Fruit fly (Drosophila melanogaster) whole organism, embryonic: ENCODE results near the gene Gem3.
A peak's percentile ranks its signal among the peaks of the same experiment; 100 is the strongest.

ENCODE experiments used
- Awh ChIP-seq: fragments of 200-800 bp; sonication (Bioruptor generic); IDR thresholded peaks from 2 replicates; pipeline ENCODE4, ENCODE4 v1.3.6; 2022; ENCODE audit warnings: missing biosample characterization, missing genetic modification characterization
- Blimp-1 ChIP-seq: fragments of 200-800 bp; sonication (Bioruptor generic); optimal IDR thresholded peaks from 3 replicates; lab custom pipeline; 2018; ENCODE audit warnings: missing biosample characterization, missing genetic modification characterization, mild to moderate bottlenecking, moderate library complexity, missing genetic modification reagents
- CG10654 ChIP-seq: fragments of 200-800 bp; sonication (Bioruptor generic); optimal IDR thresholded peaks from 2 replicates; lab custom pipeline; 2016; ENCODE audit warnings: missing biosample characterization, missing genetic modification characterization
- CG11398 ChIP-seq: fragments of 200-800 bp; sonication (Bioruptor generic); optimal IDR thresholded peaks from 2 replicates; lab custom pipeline; 2016; ENCODE audit warnings: missing biosample characterization, missing genetic modification characterization
- CG11560 ChIP-seq: fragments of 200-800 bp; sonication (Bioruptor generic); IDR thresholded peaks from 3 replicates; pipeline ENCODE4 v1.3.6; 2022; ENCODE audit warnings: missing biosample characterization, missing genetic modification characterization
- CG14050 ChIP-seq: fragments of 200-800 bp; sonication (Bioruptor generic); IDR thresholded peaks from 3 replicates; pipeline ENCODE4 v1.3.6; 2022; ENCODE audit warnings: missing biosample characterization, missing genetic modification characterization
- CG18262 ChIP-seq: fragments of 200-800 bp; optimal IDR thresholded peaks from 3 replicates; lab custom pipeline; 2019; ENCODE audit warnings: missing biosample characterization, mild to moderate bottlenecking, missing genetic modification characterization, moderate library complexity
- CG32772 ChIP-seq: fragments of 200-800 bp; sonication (Bioruptor generic); IDR thresholded peaks from 2 replicates; pipeline ENCODE4 v1.3.6; 2022; ENCODE audit warnings: missing biosample characterization, missing genetic modification characterization
- CG3407 ChIP-seq: fragments of 200-800 bp; sonication (Bioruptor generic); optimal IDR thresholded peaks from 2 replicates; lab custom pipeline; 2018; ENCODE audit warnings: missing biosample characterization, mild to moderate bottlenecking, missing genetic modification characterization
- CG34224 ChIP-seq: fragments of 200-800 bp; sonication (Bioruptor generic); IDR thresholded peaks from 3 replicates; pipeline ENCODE4 v1.3.6; 2022; ENCODE audit warnings: missing biosample characterization, missing genetic modification characterization; ENCODE audit not compliant: partially characterized antibody
- CG6683 ChIP-seq: fragments of 200-800 bp; sonication (Bioruptor generic); optimal IDR thresholded peaks from 2 replicates; lab custom pipeline; 2017; ENCODE audit warnings: missing biosample characterization, mild to moderate bottlenecking, missing genetic modification characterization, missing genetic modification reagents
- Dad ChIP-seq: fragments of 200-800 bp; sonication (Bioruptor generic); optimal IDR thresholded peaks from 3 replicates; lab custom pipeline; 2016; ENCODE audit warnings: missing biosample characterization, missing genetic modification characterization
- MESR4 ChIP-seq: fragments of 200-800 bp; sonication (Bioruptor generic); optimal IDR thresholded peaks from 2 replicates; lab custom pipeline; 2018; ENCODE audit warnings: missing biosample characterization, mild to moderate bottlenecking, missing genetic modification characterization, moderate library complexity
- Mad ChIP-seq: fragments of 200-800 bp; sonication (Bioruptor generic); optimal IDR thresholded peaks from 2 replicates; lab custom pipeline; 2016; ENCODE audit warnings: missing biosample characterization, missing genetic modification characterization
- Neu2 ChIP-seq: fragments of 200-800 bp; sonication (Bioruptor generic); optimal IDR thresholded peaks from 3 replicates; lab custom pipeline; 2016; ENCODE audit warnings: missing biosample characterization, missing genetic modification characterization, borderline replicate concordance
- Nf-YB ChIP-seq: fragments of 200-800 bp; sonication (Bioruptor generic); optimal IDR thresholded peaks from 3 replicates; lab custom pipeline; 2019; ENCODE audit warnings: missing biosample characterization, mild to moderate bottlenecking, missing genetic modification characterization, moderate library complexity
- Nf-YC ChIP-seq: fragments of 200-800 bp; optimal IDR thresholded peaks from 3 replicates; lab custom pipeline; 2019; ENCODE audit warnings: missing biosample characterization, mild to moderate bottlenecking, missing genetic modification characterization, moderate library complexity
- Tbp ChIP-seq: fragments of >200 bp; optimal IDR thresholded peaks from 2 replicates; lab custom pipeline; 2018; ENCODE audit warnings: missing biosample characterization, missing genetic modification characterization
- Xbp1 ChIP-seq: fragments of 200-800 bp; sonication (Bioruptor generic); optimal IDR thresholded peaks from 3 replicates; lab custom pipeline; 2016; ENCODE audit warnings: missing biosample characterization, mild to moderate bottlenecking, missing genetic modification characterization
- ac ChIP-seq: fragments of 200-800 bp; sonication (Bioruptor generic); optimal IDR thresholded peaks from 3 replicates; lab custom pipeline; 2017; ENCODE audit warnings: missing biosample characterization, mild to moderate bottlenecking, missing genetic modification characterization
- da ChIP-seq: fragments of 200-800 bp; sonication (Bioruptor generic); optimal IDR thresholded peaks from 2 replicates; lab custom pipeline; 2016; ENCODE audit warnings: missing biosample characterization, missing genetic modification characterization
- esg ChIP-seq: fragments of 200-800 bp; sonication (Bioruptor generic); conservative IDR thresholded peaks from 2 replicates; pipeline ENCODE4 v1.3.6; 2022; ENCODE audit warnings: missing biosample characterization, missing genetic modification characterization
- fd102C ChIP-seq: fragments of 200-800 bp; sonication (Bioruptor generic); optimal IDR thresholded peaks from 2 replicates; lab custom pipeline; 2018; ENCODE audit warnings: missing biosample characterization, mild to moderate bottlenecking, missing genetic modification characterization, moderate library complexity
- grau ChIP-seq: fragments of 200-800 bp; optimal IDR thresholded peaks from 3 replicates; lab custom pipeline; 2019; ENCODE audit warnings: missing biosample characterization, mild to moderate bottlenecking, missing genetic modification characterization, moderate library complexity
- lov ChIP-seq, 2 experiments: fragments of 200-800 bp in 1 of 2; fragments of >200 bp in 1 of 2; sonication (Bioruptor generic) in 1 of 2; IDR thresholded peaks in 1 of 2; optimal IDR thresholded peaks in 1 of 2; 2 replicates in 1 of 2; 3 replicates in 1 of 2; pipeline versions ENCODE4 v1.3.6 to Lab custom; 2017 to 2022; ENCODE audit warnings: missing biosample characterization in 1 of 2, missing genetic modification characterization in 1 of 2
- nau ChIP-seq: fragments of 200-800 bp; sonication (Bioruptor generic); optimal IDR thresholded peaks from 3 replicates; lab custom pipeline; 2017; ENCODE audit warnings: missing biosample characterization, mild to moderate bottlenecking, missing genetic modification characterization, missing genetic modification reagents
- pan ChIP-seq, 4 experiments: fragments of >200 bp in 3 of 4; fragments of 200-800 bp in 1 of 4; sonication (Bioruptor generic) in 1 of 4; optimal IDR thresholded peaks in 3 of 4; IDR thresholded peaks in 1 of 4; 2 replicates each; pipeline versions ENCODE4 v1.3.6 to Lab custom; 2017 to 2022; ENCODE audit warnings: missing biosample characterization in 2 of 4, missing genetic modification characterization in 2 of 4, mixed read lengths in 1 of 4
- pros ChIP-seq: fragments of 200-800 bp; sonication (Bioruptor generic); optimal IDR thresholded peaks from 3 replicates; lab custom pipeline; 2019; ENCODE audit warnings: missing biosample characterization, mild to moderate bottlenecking, missing genetic modification characterization, moderate library complexity
- schlank ChIP-seq: fragments of 200-800 bp; sonication (Bioruptor generic); optimal IDR thresholded peaks from 2 replicates; lab custom pipeline; 2018; ENCODE audit warnings: missing biosample characterization, mild to moderate bottlenecking, missing genetic modification characterization
- seq ChIP-seq: fragments of 200-800 bp; sonication (Bioruptor generic); IDR thresholded peaks from 2 replicates; pipeline ENCODE4 v1.3.6; 2022; ENCODE audit warnings: missing biosample characterization, missing genetic modification characterization
- sna ChIP-seq: fragments of 200-800 bp; sonication (Bioruptor generic); IDR thresholded peaks from 2 replicates; pipeline ENCODE4 v1.3.6; 2022; ENCODE audit warnings: missing biosample characterization, missing genetic modification characterization; ENCODE audit not compliant: partially characterized antibody
- sqz ChIP-seq: fragments of 200-800 bp; sonication (Bioruptor generic); optimal IDR thresholded peaks from 3 replicates; lab custom pipeline; 2018; ENCODE audit warnings: missing biosample characterization, mild to moderate bottlenecking, missing genetic modification characterization
- tap ChIP-seq: fragments of 200-800 bp; optimal IDR thresholded peaks from 3 replicates; lab custom pipeline; 2019; ENCODE audit warnings: missing biosample characterization, mild to moderate bottlenecking, missing genetic modification characterization, moderate library complexity
- twi ChIP-seq: fragments of 200-800 bp; optimal IDR thresholded peaks from 2 replicates; lab custom pipeline; 2019; ENCODE audit warnings: missing biosample characterization, mild to moderate bottlenecking, missing genetic modification characterization, moderate library complexity

Gene Gem3

DNA sequence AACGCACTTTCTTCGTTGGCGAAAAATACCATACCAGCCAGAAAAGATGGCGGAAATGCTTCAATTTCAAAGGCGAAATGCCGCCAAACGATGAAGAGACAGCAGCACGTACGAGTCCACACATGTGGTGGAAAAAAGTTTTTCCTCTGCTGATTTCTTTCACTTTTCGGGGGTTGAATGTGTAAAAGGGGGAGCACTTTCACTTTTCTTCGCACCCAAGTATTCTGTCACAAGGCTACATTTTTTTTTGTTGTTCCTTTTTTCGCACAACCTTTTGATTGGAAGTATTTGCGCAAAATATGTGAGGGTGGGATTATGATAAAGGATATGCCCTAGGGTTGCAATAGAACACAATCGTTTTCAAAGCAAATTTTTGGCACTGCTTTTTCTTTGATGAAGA, 53.4 kb downstream of the Gem3 start:
- TF ChIP-seq fd102C (no peak), seq (peak; percentile 77), sna (GFP tag; lab: Robert Waterston, UW) (no peak), CG10654 (GFP tag; lab: Kevin White, UChicago) (no peak), CG3407 (GFP tag; lab: Kevin White, UChicago) (no peak), MESR4 (GFP tag; lab: Kevin White, UChicago) (no peak), pan (optimal IDR thresholded peaks at IDR 0.05; lab: Kevin White, UChicago) (no peak), pan (GFP tag; optimal IDR thresholded peaks at IDR 0.05 in 1 of 2, IDR thresholded peaks at IDR 0.05 in 1 of 2) (peak in 1 of 2 experiments; percentile 14), tap (tag; lab: Kevin White, UChicago) (no peak), Nf-YC (tag; lab: Kevin White, UChicago) (peak; percentile 80), ac (no peak), Dad (GFP tag; lab: Kevin White, UChicago) (no peak), Neu2 (GFP tag; lab: Kevin White, UChicago) (no peak), grau (no peak), Mad (GFP tag; lab: Kevin White, UChicago) (no peak), Awh (GFP tag; lab: Robert Waterston, UW) (no peak), nau (GFP tag; lab: Kevin White, UChicago) (no peak), CG34224 (GFP tag; lab: Robert Waterston, UW) (no peak), schlank (tag; lab: Kevin White, UChicago) (no peak), CG32772 (GFP tag; lab: Robert Waterston, UW) (no peak), pros (GFP tag; lab: Kevin White, UChicago) (peak; percentile 31), CG11398 (GFP tag; lab: Kevin White, UChicago) (no peak), twi (tag; lab: Kevin White, UChicago) (no peak), sqz (GFP tag; lab: Kevin White, UChicago) (peak; percentile 57), CG14050 (GFP tag; lab: Robert Waterston, UW) (no peak), Xbp1 (GFP tag; lab: Kevin White, UChicago) (no peak), Tbp (no peak), Nf-YB (GFP tag; lab: Kevin White, UChicago) (peak; percentile 87), CG6683 (GFP tag; lab: Kevin White, UChicago) (no peak), lov (optimal IDR thresholded peaks at IDR 0.05; lab: Kevin White, UChicago) (no peak), lov (GFP tag; IDR thresholded peaks at IDR 0.05; lab: Robert Waterston, UW) (no peak), da (GFP tag; lab: Kevin White, UChicago) (no peak), Blimp-1 (GFP tag; lab: Kevin White, UChicago) (peak; percentile 54), CG18262 (tag; lab: Kevin White, UChicago) (no peak), CG11560 (tag; lab: Robert Waterston, UW) (no peak), esg (no peak)
